Fruit fly (Drosophila melanogaster): Measurements from ENCODE around the gene Ptp69D.
A peak's percentile ranks its signal among the peaks of the same experiment; 100 is the strongest.

Ptp69D gene

DNA sequence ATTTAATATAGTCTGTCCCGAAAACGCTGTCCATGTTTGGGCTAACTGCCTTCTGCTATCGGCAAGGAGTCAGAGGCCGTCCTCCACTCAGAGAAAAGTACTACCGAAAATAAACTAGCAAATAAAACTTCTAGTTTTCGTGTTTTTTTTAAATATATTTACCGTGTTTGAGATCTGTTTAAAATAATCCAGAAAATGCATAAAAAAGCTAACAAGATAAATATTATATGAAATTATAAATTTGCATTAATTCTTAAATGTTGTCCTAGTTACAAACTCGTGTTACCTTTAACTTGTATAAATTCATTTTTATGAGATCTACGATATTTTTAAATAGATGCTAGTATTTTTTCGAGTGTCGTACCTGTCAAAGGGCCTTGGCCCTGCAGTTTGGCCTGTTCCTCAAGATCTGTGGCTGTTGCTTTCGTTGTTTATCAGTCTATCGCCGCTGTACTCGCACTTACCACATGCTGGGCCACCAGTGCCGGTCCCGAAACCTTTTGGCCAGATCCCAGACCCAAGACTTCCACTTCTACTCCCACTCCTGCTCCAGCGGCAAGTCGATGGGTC lies 31.2 kb upstream of the Ptp69D start:
- TF ChIP-seq CG3032 (tag; optimal IDR thresholded peaks at IDR 0.05) (peak; percentile 15), CG3919 (GFP tag; optimal IDR thresholded peaks at IDR 0.05) (peak; percentile 45), Gug (GFP tag; IDR thresholded peaks at IDR 0.05) (no peak), CG6163 (GFP tag; IDR thresholded peaks at IDR 0.05) (peak; percentile 23; the same call in 1 of the 3 replicates), fd59A (GFP tag; optimal IDR thresholded peaks at IDR 0.05) (no peak), dsx (GFP tag; optimal IDR thresholded peaks at IDR 0.05; ENCODE audit: poor library complexity, severe bottlenecking) (peak; percentile 37), Eip75B (GFP tag; optimal IDR thresholded peaks at IDR 0.05) (no peak), CG10669 (GFP tag; optimal IDR thresholded peaks at IDR 0.05) (peak; percentile 51), Hr4 (GFP tag; optimal IDR thresholded peaks at IDR 0.05) (no peak), CG10631 (GFP tag; optimal IDR thresholded peaks at IDR 0.05) (peak; percentile 15), CG11762 (GFP tag; optimal IDR thresholded peaks at IDR 0.05; ENCODE audit: insufficient read depth) (peak; percentile 21), spab (GFP tag; optimal IDR thresholded peaks at IDR 0.05) (peak; percentile 32), Ets96B (tag; optimal IDR thresholded peaks at IDR 0.05) (peak; percentile 41), cyc (GFP tag; optimal IDR thresholded peaks at IDR 0.05) (peak; percentile 7), CG31627 (GFP tag; optimal IDR thresholded peaks at IDR 0.05) (no peak), svp (GFP tag) (peak; percentile 71), Eip78C (GFP tag) (peak; percentile 92), topi (GFP tag; optimal IDR thresholded peaks at IDR 0.05) (peak; percentile 47), CG6808 (GFP tag; optimal IDR thresholded peaks at IDR 0.05) (peak; percentile 42), ss (GFP tag; optimal IDR thresholded peaks at IDR 0.05) (peak in 1 of 2 experiments; percentile 29)

DNA sequence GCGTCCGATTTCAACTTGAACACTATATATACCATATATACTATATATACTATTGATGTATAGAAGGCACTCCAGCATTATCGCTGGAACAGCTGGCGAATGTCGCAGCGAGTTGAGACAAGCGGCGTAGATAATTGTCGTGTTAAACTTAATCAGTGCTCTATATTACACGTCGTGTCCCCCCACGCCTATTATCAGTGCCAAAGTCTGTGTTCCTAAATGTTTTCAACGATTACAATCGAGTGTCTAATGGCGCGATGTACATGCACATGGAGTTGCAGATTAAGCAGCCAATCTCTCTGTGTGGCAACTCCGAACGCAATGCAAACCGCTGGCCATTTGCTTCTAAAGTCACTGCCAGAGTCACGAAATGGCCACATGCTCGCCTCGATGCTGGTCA lies 30.4 kb upstream of the Ptp69D start:
- no peak for TF ChIP-seq Ets21C (GFP tag; optimal IDR thresholded peaks at IDR 0.05)
- TF ChIP-seq svp (GFP tag), result peak; percentile 53
- TF ChIP-seq ss (GFP tag; optimal IDR thresholded peaks at IDR 0.05), result peak in 1 of 2 experiments; percentile 28
- no peak for TF ChIP-seq CG6854 (GFP tag; optimal IDR thresholded peaks at IDR 0.05)

DNA sequence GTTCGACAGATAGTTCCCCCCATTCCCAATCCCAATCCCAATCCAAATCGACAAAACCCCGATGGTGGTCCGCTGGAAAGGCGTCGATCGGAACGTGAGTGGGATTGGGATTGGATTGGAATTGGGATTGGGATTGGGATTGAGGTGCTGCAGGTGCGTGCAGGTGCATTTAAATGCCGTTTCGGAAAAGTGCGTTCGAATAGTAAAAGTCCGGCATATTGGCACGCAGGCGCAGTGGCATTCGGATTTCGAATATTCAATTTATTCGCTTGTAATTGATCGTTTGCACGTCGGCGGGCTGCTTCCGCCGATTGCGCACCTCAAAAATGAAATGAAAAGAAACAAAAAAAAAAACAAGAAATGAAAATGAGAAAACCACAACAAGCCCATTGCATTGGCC lies 29.4 kb upstream of the Ptp69D start:
- TF ChIP-seq CG6808 (GFP tag; optimal IDR thresholded peaks at IDR 0.05) (no peak), lz (GFP tag; optimal IDR thresholded peaks at IDR 0.05) (no peak), CG32006 (GFP tag; optimal IDR thresholded peaks at IDR 0.05) (no peak), fd85E (GFP tag; optimal IDR thresholded peaks at IDR 0.05) (no peak), Gug (GFP tag; IDR thresholded peaks at IDR 0.05) (no peak), fd59A (GFP tag; optimal IDR thresholded peaks at IDR 0.05) (no peak), Hr39 (GFP tag; optimal IDR thresholded peaks at IDR 0.05) (no peak), acj6 (GFP tag; optimal IDR thresholded peaks at IDR 0.05) (no peak), net (GFP tag; optimal IDR thresholded peaks at IDR 0.05) (no peak), OdsH (GFP tag; optimal IDR thresholded peaks at IDR 0.05) (no peak), fkh (GFP tag; optimal IDR thresholded peaks at IDR 0.05) (no peak), CG16779 (tag; optimal IDR thresholded peaks at IDR 0.05) (no peak)

DNA sequence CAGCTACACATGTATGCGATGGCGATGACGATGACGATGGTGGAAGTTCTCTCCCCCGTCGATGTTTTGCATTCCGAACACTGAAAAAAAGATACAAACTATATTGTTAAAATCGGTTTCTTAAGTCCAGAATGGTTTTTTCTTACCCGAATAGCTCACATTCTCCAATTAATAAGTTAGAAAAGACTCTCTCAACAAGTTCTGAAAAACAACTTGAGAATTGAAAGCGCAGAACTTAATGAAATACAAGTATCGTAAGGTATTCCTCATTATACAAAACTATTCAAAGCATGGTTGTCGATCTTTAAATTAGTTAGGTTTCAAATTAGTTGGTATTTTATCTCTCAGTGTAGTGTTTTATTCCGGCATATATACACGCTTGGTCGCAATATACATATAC lies 28.3 kb upstream of the Ptp69D start:
- TF ChIP-seq Sox15 (GFP tag; optimal IDR thresholded peaks at IDR 0.05) (no peak), pdm3 (GFP tag; optimal IDR thresholded peaks at IDR 0.05) (peak; percentile 4), CG11762 (GFP tag; optimal IDR thresholded peaks at IDR 0.05; ENCODE audit: insufficient read depth) (no peak), Sox14 (GFP tag; optimal IDR thresholded peaks at IDR 0.05) (peak; percentile 38), topi (GFP tag; optimal IDR thresholded peaks at IDR 0.05) (peak; percentile 63), Ets96B (tag; optimal IDR thresholded peaks at IDR 0.05) (peak; percentile 49), Hr38 (GFP tag; optimal IDR thresholded peaks at IDR 0.05) (no peak), CG6854 (GFP tag; optimal IDR thresholded peaks at IDR 0.05) (no peak), Met (GFP tag; optimal IDR thresholded peaks at IDR 0.05) (peak; percentile 19), lz (GFP tag; optimal IDR thresholded peaks at IDR 0.05) (peak; percentile 39), fkh (GFP tag; optimal IDR thresholded peaks at IDR 0.05) (no peak), CG32006 (GFP tag; optimal IDR thresholded peaks at IDR 0.05) (no peak), salr (GFP tag; optimal IDR thresholded peaks at IDR 0.05) (no peak), Blimp-1 (GFP tag; optimal IDR thresholded peaks at IDR 0.05) (peak; percentile 17), CG7368 (GFP tag; optimal IDR thresholded peaks at IDR 0.05) (peak; percentile 34), CG10669 (GFP tag; optimal IDR thresholded peaks at IDR 0.05) (peak; percentile 69), fd85E (GFP tag; optimal IDR thresholded peaks at IDR 0.05) (no peak), dsx (GFP tag; optimal IDR thresholded peaks at IDR 0.05; ENCODE audit: poor library complexity, severe bottlenecking) (peak; percentile 36), net (GFP tag; optimal IDR thresholded peaks at IDR 0.05) (no peak), CG11294 (GFP tag; IDR thresholded peaks at IDR 0.05) (no peak), OdsH (GFP tag; optimal IDR thresholded peaks at IDR 0.05) (peak; percentile 32), CG10631 (GFP tag; optimal IDR thresholded peaks at IDR 0.05) (peak; percentile 40), Gug (GFP tag; IDR thresholded peaks at IDR 0.05) (no peak), CG34406 (GFP tag; optimal IDR thresholded peaks at IDR 0.05) (peak; percentile 40), CG8632 (GFP tag; optimal IDR thresholded peaks at IDR 0.05) (peak; percentile 15), ss (GFP tag; optimal IDR thresholded peaks at IDR 0.05) (peak; percentile 37), vri (GFP tag; optimal IDR thresholded peaks at IDR 0.05) (no peak)

Measured in whole organism, prepupa.